Worm (Caenorhabditis elegans) whole organism, L4/young adult: ENCODE results near the gene ZC190.8.

Source experiments
- W03F9.2 ChIP-seq: fragments of 150-350 bp; optimal IDR thresholded peaks from 2 replicates; lab custom pipeline; 2014; ENCODE audit warnings: missing biosample characterization, missing genetic modification characterization
- dao-5 ChIP-seq: sonication (generic microtip); optimal IDR thresholded peaks from 2 replicates; lab custom pipeline; 2016; ENCODE audit warnings: missing genotype, missing genetic modification characterization, moderate library complexity, missing compliant biosample characterization
- him-1 ChIP-seq: sonication (generic microtip); optimal IDR thresholded peaks from 2 replicates; lab custom pipeline; 2016; ENCODE audit warnings: missing genotype, missing genetic modification reagents, missing genetic modification characterization, missing compliant biosample characterization

- TF ChIP-seq him-1 (tag; lab: Kevin White, UChicago) (no peak), W03F9.2 (no peak), dao-5 (tag; lab: Kevin White, UChicago) (no peak)
These were observed 48.8 kb upstream of the ZC190.8 start, which contains the start of gene ZC196.3 for ce11 chrV:8736369-8736768.
